Worm (Caenorhabditis elegans) whole organism, early embryonic: ENCODE data around the gene pxmp-4.

Experiments
- B0310.2 ChIP-seq: sonication (generic microtip); optimal IDR thresholded peaks from 2 replicates; lab custom pipeline; 2016; ENCODE audit warnings: mild to moderate bottlenecking, missing genetic modification characterization, missing compliant biosample characterization
- F13C5.2 ChIP-seq: sonication (generic microtip); optimal IDR thresholded peaks from 2 replicates; lab custom pipeline; 2017; ENCODE audit warnings: mild to moderate bottlenecking, missing genetic modification characterization, inconsistent platforms, missing compliant biosample characterization
- aly-1 ChIP-seq: sonication (generic microtip); optimal IDR thresholded peaks from 2 replicates; lab custom pipeline; 2016; ENCODE audit warnings: missing genetic modification characterization, missing compliant biosample characterization
- ama-1 ChIP-seq: fragments of 150-350 bp; optimal IDR thresholded peaks from 2 replicates; lab custom pipeline; 2014
- ceh-13 ChIP-seq: fragments of 200-800 bp; sonication (Bioruptor generic); optimal IDR thresholded peaks from 2 replicates; lab custom pipeline; 2018; ENCODE audit warnings: mild to moderate bottlenecking, missing genetic modification characterization, missing compliant biosample characterization
- flt-1 ChIP-seq: fragments of 200-800 bp; sonication (Bioruptor generic); IDR thresholded peaks from 2 replicates; pipeline ENCODE4 v1.3.6; 2022; ENCODE audit warnings: missing genetic modification characterization, missing compliant biosample characterization
- hmg-4 ChIP-seq: fragments of 200-800 bp; sonication (Bioruptor generic); optimal IDR thresholded peaks from 2 replicates; lab custom pipeline; 2018; ENCODE audit warnings: mild to moderate bottlenecking, missing genetic modification characterization, missing compliant biosample characterization
- hnd-1 ChIP-seq: sonication (generic microtip); optimal IDR thresholded peaks from 2 replicates; lab custom pipeline; 2016; ENCODE audit warnings: missing genetic modification characterization, missing compliant biosample characterization
- sea-1 ChIP-seq: fragments of 200-800 bp; sonication (Bioruptor generic); conservative IDR thresholded peaks from 2 replicates; pipeline ENCODE4 v1.3.6; 2022; ENCODE audit warnings: missing genetic modification characterization, missing compliant biosample characterization
- tra-4 ChIP-seq: sonication (generic microtip); optimal IDR thresholded peaks from 2 replicates; lab custom pipeline; 2017; ENCODE audit warnings: missing genetic modification characterization, missing compliant biosample characterization

DNA sequence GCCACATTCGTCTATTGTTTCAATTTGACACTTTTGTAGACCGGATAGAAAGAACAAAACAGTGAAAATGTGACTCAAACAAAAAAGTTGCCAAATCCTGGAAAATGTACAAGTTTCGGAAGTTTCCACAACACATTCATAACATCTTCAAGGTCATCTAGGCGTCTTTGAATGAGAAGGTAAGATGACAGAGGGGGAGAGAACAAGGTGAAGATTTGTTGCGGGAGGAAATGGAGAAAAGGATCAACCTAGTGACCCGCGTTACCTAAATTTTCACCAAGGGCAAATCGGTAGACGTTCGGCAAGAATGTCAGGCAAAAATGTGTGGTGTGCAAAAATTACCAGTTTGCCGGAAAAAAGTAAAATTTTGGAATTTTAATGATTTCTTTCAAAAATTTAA, 40.8 kb upstream of the pxmp-4 start:
- TF ChIP-seq sea-1 (GFP tag; lab: Robert Waterston, UW) (no peak), ama-1 (lab: Kevin White, UChicago) (no peak), tra-4 (no peak), B0310.2 (tag; lab: Kevin White, UChicago) (no peak), F13C5.2 (no peak), flt-1 (GFP tag; lab: Robert Waterston, UW) (no peak), ceh-13 (no peak), hmg-4 (GFP tag; lab: Kevin White, UChicago) (no peak), hnd-1 (tag; lab: Kevin White, UChicago) (no peak), aly-1 (tag; lab: Kevin White, UChicago) (no peak)
